Worm (Caenorhabditis elegans): ENCODE measurements around the gene K07D4.2.

Gene K07D4.2

ce11 chrII:4044349-4044748, 947 bp downstream of the K07D4.2 start, which contains the start of gene rpn-11 (continued):
- TF ChIP-seq nhr-90 (tag; optimal IDR thresholded peaks at IDR 0.05), result no peak
- TF ChIP-seq dox-1 (GFP tag; IDR thresholded peaks at IDR 0.05), result peak; percentile 92
- peak; percentile 82 for TF ChIP-seq D2030.7 (GFP tag; IDR thresholded peaks at IDR 0.05)
- TF ChIP-seq snpc-1.3 (tag; optimal IDR thresholded peaks at IDR 0.05; ENCODE audit: insufficient read depth), result peak; percentile 24
- no peak for TF ChIP-seq ztf-22 (GFP tag; optimal IDR thresholded peaks at IDR 0.05)
- no peak for TF ChIP-seq chd-7 (tag; optimal IDR thresholded peaks at IDR 0.05)
- peak; percentile 72; the same call in 1 of the 2 replicates for TF ChIP-seq madf-3 (GFP tag; IDR thresholded peaks at IDR 0.05)
- TF ChIP-seq mel-28 (tag; optimal IDR thresholded peaks at IDR 0.05; ENCODE audit: borderline replicate concordance), result no peak
- peak; percentile 67 for TF ChIP-seq K12H6.12 (tag; optimal IDR thresholded peaks at IDR 0.05)
- TF ChIP-seq madf-8 (GFP tag; conservative IDR thresholded peaks at IDR 0.05), result peak; percentile 81
- TF ChIP-seq F57A8.1 (GFP tag; optimal IDR thresholded peaks at IDR 0.05), result no peak
- TF ChIP-seq lin-26 (GFP tag; IDR thresholded peaks at IDR 0.05), result 0 out of 2 replicates have a peak, but pooled peaks have one; percentile 8
- no peak for TF ChIP-seq sdz-38 (tag; optimal IDR thresholded peaks at IDR 0.05)
- TF ChIP-seq cebp-1 (GFP tag; IDR thresholded peaks at IDR 0.05), result no peak
- peak; percentile 83 for TF ChIP-seq cebp-1 (tag; optimal IDR thresholded peaks at IDR 0.05)
- TF ChIP-seq xnd-1 (tag; optimal IDR thresholded peaks at IDR 0.05), result peak; percentile 56
- peak; percentile 50 for TF ChIP-seq athp-1 (tag; optimal IDR thresholded peaks at IDR 0.05)
- TF ChIP-seq zim-3 (tag; optimal IDR thresholded peaks at IDR 0.05), result no peak
- TF ChIP-seq rpc-1 (optimal IDR thresholded peaks at IDR 0.05), result no peak
- no peak for TF ChIP-seq rpc-1 (tag; optimal IDR thresholded peaks at IDR 0.05)
- peak; percentile 71; the same call in 1 of the 2 replicates for TF ChIP-seq Y95B8A.8 (GFP tag; IDR thresholded peaks at IDR 0.05)
- no peak for TF ChIP-seq F10E7.11 (tag; optimal IDR thresholded peaks at IDR 0.05)
- TF ChIP-seq fkh-3 (tag; optimal IDR thresholded peaks at IDR 0.05), result no peak
- peak; percentile 4 for TF ChIP-seq ztf-18 (tag; optimal IDR thresholded peaks at IDR 0.05)
- peak; percentile 76 for TF ChIP-seq F33H1.4 (GFP tag; IDR thresholded peaks at IDR 0.05)
- no peak for TF ChIP-seq ceh-58 (GFP tag; IDR thresholded peaks at IDR 0.05)
- TF ChIP-seq ekl-4 (GFP tag; IDR thresholded peaks at IDR 0.05), result peak; percentile 72
- no peak for TF ChIP-seq sptf-2 (GFP tag; optimal IDR thresholded peaks at IDR 0.05)
- TF ChIP-seq ceh-40 (GFP tag; IDR thresholded peaks at IDR 0.05), result no peak
- TF ChIP-seq hsf-1 (GFP tag; IDR thresholded peaks at IDR 0.05), result peak; percentile 13; the same call in 1 of the 2 replicates
- peak; percentile 92 for TF ChIP-seq hmg-1.2 (GFP tag; IDR thresholded peaks at IDR 0.05)
- TF ChIP-seq nhr-179 (tag; optimal IDR thresholded peaks at IDR 0.05), result no peak
- peak; percentile 12 for TF ChIP-seq nhr-80 (tag; optimal IDR thresholded peaks at IDR 0.05)
- peak; percentile 51 for TF ChIP-seq F22D6.2 (tag; optimal IDR thresholded peaks at IDR 0.05)
- TF ChIP-seq nhr-120 (GFP tag; IDR thresholded peaks at IDR 0.05), result no peak
- TF ChIP-seq Y53G8AR.9 (GFP tag; conservative IDR thresholded peaks at IDR 0.05), result 0 out of 2 replicates have a peak, but pooled peaks have one; percentile 55
- TF ChIP-seq F52B5.7 (tag; optimal IDR thresholded peaks at IDR 0.05), result no peak
- TF ChIP-seq egl-44 (GFP tag; IDR thresholded peaks at IDR 0.05), result peak; percentile 46; the same call in 1 of the 2 replicates
- no peak for TF ChIP-seq ama-1 (optimal IDR thresholded peaks at IDR 0.05)
- no peak for TF ChIP-seq ama-1 (GFP tag; optimal IDR thresholded peaks at IDR 0.05)
- no peak for TF ChIP-seq ztf-25 (GFP tag; IDR thresholded peaks at IDR 0.05)
- peak; percentile 5 for TF ChIP-seq B0261.1 (tag; optimal IDR thresholded peaks at IDR 0.05)
- TF ChIP-seq attf-3 (GFP tag; conservative IDR thresholded peaks at IDR 0.05), result peak; percentile 61; the same call in 1 of the 2 replicates
- TF ChIP-seq ets-4 (GFP tag; optimal IDR thresholded peaks at IDR 0.05), result no peak
- TF ChIP-seq snpc-4 (GFP tag; optimal IDR thresholded peaks at IDR 0.05), result peak; percentile 1
- TF ChIP-seq snpc-4 (tag; optimal IDR thresholded peaks at IDR 0.05), result peak in 3 of 4 experiments; percentile 43 to 68 (median 60)
- no peak for TF ChIP-seq F55B11.4 (tag; optimal IDR thresholded peaks at IDR 0.05; ENCODE audit: borderline replicate concordance, insufficient read depth)
- TF ChIP-seq egrh-3 (GFP tag; IDR thresholded peaks at IDR 0.05), result no peak
- TF ChIP-seq zfh-2 (GFP tag; conservative IDR thresholded peaks at IDR 0.05), result no peak
- TF ChIP-seq ceh-27 (GFP tag; optimal IDR thresholded peaks at IDR 0.05), result peak; percentile 66
